Fruit fly (Drosophila melanogaster): Measurements from ENCODE around the gene Tsp.
A peak's percentile ranks its signal among the peaks of the same experiment; 100 is the strongest.

Gene Tsp

dm6 chr2L:6698387-6698786, 10.5 kb downstream of the Tsp start:
- TF ChIP-seq Hnf4 (GFP tag; optimal IDR thresholded peaks at IDR 0.05) (peak; percentile 48), foxo (GFP tag; optimal IDR thresholded peaks at IDR 0.05) (peak in 1 of 2 experiments; percentile 59), psq (GFP tag; optimal IDR thresholded peaks at IDR 0.05) (peak; percentile 51), woc (GFP tag; optimal IDR thresholded peaks at IDR 0.05) (no peak), OdsH (GFP tag; optimal IDR thresholded peaks at IDR 0.05) (peak; percentile 60), ey (GFP tag; optimal IDR thresholded peaks at IDR 0.05) (peak; percentile 63), Mio (GFP tag; optimal IDR thresholded peaks at IDR 0.05) (no peak), h (GFP tag; optimal IDR thresholded peaks at IDR 0.05) (peak; percentile 63), fru (GFP tag; optimal IDR thresholded peaks at IDR 0.05) (peak; percentile 71), br (GFP tag; optimal IDR thresholded peaks at IDR 0.05) (peak; percentile 70), rgr (GFP tag; optimal IDR thresholded peaks at IDR 0.05) (peak; percentile 66), dmrt93B (GFP tag; optimal IDR thresholded peaks at IDR 0.05) (peak; percentile 31), HLH106 (tag; optimal IDR thresholded peaks at IDR 0.05) (peak; percentile 68), Sp1 (GFP tag; optimal IDR thresholded peaks at IDR 0.05) (peak; percentile 52), Abd-B (GFP tag; optimal IDR thresholded peaks at IDR 0.05) (no peak), CG32264 (GFP tag; optimal IDR thresholded peaks at IDR 0.05) (peak; percentile 14)

- TF ChIP-seq dsf (GFP tag; optimal IDR thresholded peaks at IDR 0.05; ENCODE audit: borderline replicate concordance) (no peak), OdsH (GFP tag; optimal IDR thresholded peaks at IDR 0.05) (no peak), CG32264 (GFP tag; optimal IDR thresholded peaks at IDR 0.05) (no peak), Sp1 (GFP tag; optimal IDR thresholded peaks at IDR 0.05) (no peak), Abd-B (GFP tag; optimal IDR thresholded peaks at IDR 0.05) (no peak), Mio (GFP tag; optimal IDR thresholded peaks at IDR 0.05) (no peak), fru (GFP tag; optimal IDR thresholded peaks at IDR 0.05) (no peak), ey (GFP tag; optimal IDR thresholded peaks at IDR 0.05) (no peak), tai (GFP tag; optimal IDR thresholded peaks at IDR 0.05) (no peak), GATAd (GFP tag; optimal IDR thresholded peaks at IDR 0.05) (no peak), Dif (GFP tag; optimal IDR thresholded peaks at IDR 0.05; ENCODE audit: partially characterized antibody) (no peak), Myc (optimal IDR thresholded peaks at IDR 0.05) (no peak), lola (GFP tag; optimal IDR thresholded peaks at IDR 0.05) (no peak), sv (GFP tag; optimal IDR thresholded peaks at IDR 0.05) (no peak), N (GFP tag; optimal IDR thresholded peaks at IDR 0.05) (no peak), dl (GFP tag; optimal IDR thresholded peaks at IDR 0.05; ENCODE audit: insufficient read depth in 1 of 2, partially characterized antibody in 2 of 2) (no peak), foxo (GFP tag; optimal IDR thresholded peaks at IDR 0.05) (no peak)
These were observed 12.7 kb downstream of the Tsp start for dm6 chr2L:6696229-6696628.

- TF ChIP-seq Hnf4 (GFP tag; optimal IDR thresholded peaks at IDR 0.05) (no peak), Sp1 (GFP tag; optimal IDR thresholded peaks at IDR 0.05) (peak; percentile 65), pan (optimal IDR thresholded peaks at IDR 0.05) (no peak), CG9705 (GFP tag; optimal IDR thresholded peaks at IDR 0.05) (peak; percentile 18), dl (GFP tag; optimal IDR thresholded peaks at IDR 0.05; ENCODE audit: insufficient read depth in 1 of 2, partially characterized antibody in 2 of 2) (no peak), HLH106 (tag; optimal IDR thresholded peaks at IDR 0.05) (peak; percentile 52), Dfd (GFP tag; optimal IDR thresholded peaks at IDR 0.05) (no peak), jim (GFP tag; optimal IDR thresholded peaks at IDR 0.05) (no peak), CG32264 (GFP tag; optimal IDR thresholded peaks at IDR 0.05) (no peak), Hr78 (GFP tag; optimal IDR thresholded peaks at IDR 0.05) (no peak), fru (GFP tag; optimal IDR thresholded peaks at IDR 0.05) (peak; percentile 49), Myc (optimal IDR thresholded peaks at IDR 0.05) (no peak), brk (GFP tag; optimal IDR thresholded peaks at IDR 0.05) (no peak), tai (GFP tag; optimal IDR thresholded peaks at IDR 0.05) (no peak), usp (GFP tag; optimal IDR thresholded peaks at IDR 0.05) (no peak), CrebA (GFP tag; optimal IDR thresholded peaks at IDR 0.05; ENCODE audit: borderline replicate concordance) (no peak), lola (GFP tag; optimal IDR thresholded peaks at IDR 0.05) (no peak), Hr83 (GFP tag; optimal IDR thresholded peaks at IDR 0.05; ENCODE audit: poor library complexity, severe bottlenecking) (no peak), dmrt93B (GFP tag; optimal IDR thresholded peaks at IDR 0.05) (no peak), GATAd (GFP tag; optimal IDR thresholded peaks at IDR 0.05) (no peak), Dif (GFP tag; optimal IDR thresholded peaks at IDR 0.05; ENCODE audit: partially characterized antibody) (no peak), Mio (GFP tag; optimal IDR thresholded peaks at IDR 0.05) (no peak), Rel (GFP tag; optimal IDR thresholded peaks at IDR 0.05) (no peak), Rel (tag; optimal IDR thresholded peaks at IDR 0.05) (no peak), N (GFP tag; optimal IDR thresholded peaks at IDR 0.05) (no peak), foxo (GFP tag; optimal IDR thresholded peaks at IDR 0.05) (peak in 1 of 2 experiments; percentile 56), Abd-B (GFP tag; optimal IDR thresholded peaks at IDR 0.05) (no peak), dsf (GFP tag; optimal IDR thresholded peaks at IDR 0.05; ENCODE audit: borderline replicate concordance) (no peak), Jra (GFP tag; optimal IDR thresholded peaks at IDR 0.05) (no peak), sage (GFP tag; optimal IDR thresholded peaks at IDR 0.05) (no peak), woc (GFP tag; optimal IDR thresholded peaks at IDR 0.05) (peak; percentile 35), rgr (GFP tag; optimal IDR thresholded peaks at IDR 0.05) (peak; percentile 24), OdsH (GFP tag; optimal IDR thresholded peaks at IDR 0.05) (peak; percentile 45), sv (GFP tag; optimal IDR thresholded peaks at IDR 0.05) (no peak), br (GFP tag; optimal IDR thresholded peaks at IDR 0.05) (peak; percentile 37), ey (GFP tag; optimal IDR thresholded peaks at IDR 0.05) (peak; percentile 23), psq (GFP tag; optimal IDR thresholded peaks at IDR 0.05) (peak; percentile 40), Vsx2 (GFP tag; optimal IDR thresholded peaks at IDR 0.05; ENCODE audit: partially characterized antibody) (no peak), h (GFP tag; optimal IDR thresholded peaks at IDR 0.05) (peak; percentile 65)
These were observed 15.1 kb downstream of the Tsp start for dm6 chr2L:6693794-6694254.
